Worm (Caenorhabditis elegans) whole organism, L3 larva: Measurements from ENCODE around the gene T28F12.1.
A peak's percentile ranks its signal among the peaks of the same experiment; 100 is the strongest.

Experiments used
- ama-1 ChIP-seq: fragments of 150-350 bp; optimal IDR thresholded peaks from 2 replicates; lab custom pipeline; 2018
- ceh-16 ChIP-seq: sonication (generic microtip); optimal IDR thresholded peaks from 2 replicates; lab custom pipeline; 2017; ENCODE audit warnings: missing biosample characterization, missing genetic modification characterization
- ceh-82 ChIP-seq: fragments of 150-350 bp; optimal IDR thresholded peaks from 2 replicates; lab custom pipeline; 2014; ENCODE audit warnings: missing biosample characterization, missing genetic modification characterization
- elt-2 ChIP-seq: sonication (generic microtip); optimal IDR thresholded peaks from 2 replicates; lab custom pipeline; 2016; ENCODE audit warnings: missing genetic modification reagents, mild to moderate bottlenecking, missing genetic modification characterization, missing compliant biosample characterization
- hmg-11 ChIP-seq: sonication (generic microtip); optimal IDR thresholded peaks from 2 replicates; lab custom pipeline; 2016; ENCODE audit warnings: missing genetic modification characterization, missing compliant biosample characterization
- mdl-1 ChIP-seq: fragments of 150-350 bp; optimal IDR thresholded peaks from 2 replicates; lab custom pipeline; 2014; ENCODE audit warnings: missing biosample characterization, missing genetic modification characterization
- nfya-1 ChIP-seq: sonication (generic microtip); optimal IDR thresholded peaks from 2 replicates; lab custom pipeline; 2017; ENCODE audit warnings: missing genetic modification characterization, mild to moderate bottlenecking, missing compliant biosample characterization, antibody characterized with exemption, moderate library complexity; ENCODE audit not compliant: insufficient read depth
- nhr-76 ChIP-seq: fragments of 150-350 bp; sonication (generic microtip); optimal IDR thresholded peaks from 5 replicates; lab custom pipeline; 2014; ENCODE audit warnings: missing biosample characterization, missing genetic modification characterization
- nhr-77 ChIP-seq: fragments of 150-350 bp; optimal IDR thresholded peaks from 2 replicates; lab custom pipeline; 2014; ENCODE audit warnings: missing biosample characterization, missing genetic modification characterization
- pqm-1 ChIP-seq: fragments of 150-350 bp; optimal IDR thresholded peaks from 2 replicates; lab custom pipeline; 2017; ENCODE audit warnings: missing biosample characterization, missing genetic modification characterization, inconsistent platforms
- skn-1 ChIP-seq: fragments of 150-350 bp; optimal IDR thresholded peaks from 2 replicates; lab custom pipeline; 2014; ENCODE audit warnings: missing biosample characterization, missing genetic modification characterization
- ztf-4 ChIP-seq: fragments of 150-350 bp; optimal IDR thresholded peaks from 2 replicates; lab custom pipeline; 2014; ENCODE audit warnings: missing biosample characterization, missing genetic modification characterization

ce11 chrV:4495114-4495819, 17.6 kb upstream of the T28F12.1 start:
- TF ChIP-seq ceh-82, result no peak
- TF ChIP-seq ceh-16, result no peak
- no peak for TF ChIP-seq nhr-77 (tag; lab: Kevin White, UChicago)
- no peak for TF ChIP-seq pqm-1 (tag; lab: Kevin White, UChicago)
- TF ChIP-seq nfya-1 (tag; lab: Kevin White, UChicago), result peak; percentile 16
- no peak for TF ChIP-seq hmg-11 (tag; lab: Kevin White, UChicago)
- TF ChIP-seq elt-2, result peak; percentile 69
- no peak for TF ChIP-seq ztf-4 (tag; lab: Kevin White, UChicago)
- TF ChIP-seq skn-1 (tag; lab: Kevin White, UChicago), result no peak
- no peak for TF ChIP-seq ama-1 (lab: Kevin White, UChicago)
- TF ChIP-seq nhr-76 (tag; lab: Kevin White, UChicago), result no peak
- no peak for TF ChIP-seq mdl-1 (tag; lab: Kevin White, UChicago)
